Worm (Caenorhabditis elegans) whole organism, L1 larva: ENCODE data around the gene mex-6.

Experiments used
- C04F5.9 ChIP-seq: sonication (generic microtip); optimal IDR thresholded peaks from 2 replicates; lab custom pipeline; 2016; ENCODE audit warnings: missing genetic modification characterization, missing compliant biosample characterization
- C34B4.2 ChIP-seq: sonication (generic microtip); optimal IDR thresholded peaks from 2 replicates; lab custom pipeline; 2017; ENCODE audit warnings: mild to moderate bottlenecking, missing genetic modification characterization, missing compliant biosample characterization
- F16B12.6 ChIP-seq: fragments of 150-350 bp; optimal IDR thresholded peaks from 2 replicates; lab custom pipeline; 2014; ENCODE audit warnings: missing biosample characterization, missing genetic modification characterization
- aha-1 ChIP-seq: fragments of 150-350 bp; optimal IDR thresholded peaks from 2 replicates; lab custom pipeline; 2014; ENCODE audit warnings: missing biosample characterization, missing genetic modification characterization
- alr-1 ChIP-seq: fragments of 200-800 bp; sonication (Bioruptor generic); optimal IDR thresholded peaks from 2 replicates; lab custom pipeline; 2018; ENCODE audit warnings: borderline replicate concordance, mild to moderate bottlenecking, missing genetic modification characterization, missing compliant biosample characterization
- ceh-88 ChIP-seq: fragments of 200-800 bp; sonication (Bioruptor generic); IDR thresholded peaks from 2 replicates; pipeline ENCODE4 v1.3.6; 2022; ENCODE audit warnings: missing genetic modification characterization, missing compliant biosample characterization
- ceh-90 ChIP-seq: sonication (generic microtip); optimal IDR thresholded peaks from 2 replicates; lab custom pipeline; 2016; ENCODE audit warnings: missing genetic modification characterization, missing compliant biosample characterization
- ces-1 ChIP-seq: fragments of 150-350 bp; optimal IDR thresholded peaks from 2 replicates; lab custom pipeline; 2014; ENCODE audit warnings: missing biosample characterization, missing genetic modification reagents, missing genetic modification characterization
- dsc-1 ChIP-seq: sonication (generic microtip); optimal IDR thresholded peaks from 2 replicates; lab custom pipeline; 2016; ENCODE audit warnings: mild to moderate bottlenecking, missing genetic modification characterization, missing compliant biosample characterization
- elt-2 ChIP-seq: sonication (generic microtip); optimal IDR thresholded peaks from 2 replicates; lab custom pipeline; 2016; ENCODE audit warnings: missing genetic modification characterization, mild to moderate bottlenecking, inconsistent platforms, missing compliant biosample characterization, missing genetic modification reagents
- ets-5 ChIP-seq: fragments of 200-800 bp; sonication (Bioruptor generic); IDR thresholded peaks from 2 replicates; pipeline ENCODE4 v1.3.6; 2022; ENCODE audit warnings: missing genetic modification characterization, missing compliant biosample characterization
- fkh-8 ChIP-seq: sonication (generic microtip); optimal IDR thresholded peaks from 2 replicates; lab custom pipeline; 2016; ENCODE audit warnings: mild to moderate bottlenecking, missing genetic modification characterization, missing compliant biosample characterization
- hlh-4 ChIP-seq: sonication (generic microtip); optimal IDR thresholded peaks from 2 replicates; lab custom pipeline; 2016; ENCODE audit warnings: mild to moderate bottlenecking, missing genetic modification characterization, missing compliant biosample characterization
- hpl-2 ChIP-seq: fragments of 150-350 bp; optimal IDR thresholded peaks from 2 replicates; lab custom pipeline; 2014; ENCODE audit warnings: missing biosample characterization, missing genetic modification reagents, missing genetic modification characterization
- lin-13 ChIP-seq: fragments of 150-350 bp; optimal IDR thresholded peaks from 2 replicates; lab custom pipeline; 2014; ENCODE audit warnings: missing biosample characterization, missing genetic modification reagents, missing genetic modification characterization
- lin-14 ChIP-seq: fragments of 200-800 bp; sonication (Bioruptor generic); optimal IDR thresholded peaks from 2 replicates; lab custom pipeline; 2018; ENCODE audit warnings: mild to moderate bottlenecking, missing genetic modification characterization, moderate library complexity, missing compliant biosample characterization
- lin-39 ChIP-seq: fragments of 150-350 bp; optimal IDR thresholded peaks from 2 replicates; lab custom pipeline; 2014; ENCODE audit warnings: missing biosample characterization, missing genetic modification reagents, missing genetic modification characterization
- mab-9 ChIP-seq: fragments of 200-800 bp; sonication (Bioruptor generic); IDR thresholded peaks from 2 replicates; pipeline ENCODE4 v1.3.6; 2022; ENCODE audit warnings: missing genetic modification reagents, missing genetic modification characterization, missing compliant biosample characterization
- mef-2 ChIP-seq: fragments of 150-350 bp; optimal IDR thresholded peaks from 2 replicates; lab custom pipeline; 2014; ENCODE audit warnings: missing biosample characterization, missing genetic modification characterization
- nhr-11 ChIP-seq: fragments of 150-350 bp; optimal IDR thresholded peaks from 2 replicates; lab custom pipeline; 2014; ENCODE audit warnings: missing biosample characterization, missing genetic modification characterization
- nhr-12 ChIP-seq: sonication (generic microtip); optimal IDR thresholded peaks from 2 replicates; lab custom pipeline; 2017; ENCODE audit warnings: missing biosample characterization, missing genetic modification characterization
- nhr-19 ChIP-seq: fragments of 200-800 bp; sonication (Bioruptor generic); conservative IDR thresholded peaks from 2 replicates; pipeline ENCODE4 v1.3.6; 2022; ENCODE audit warnings: missing genetic modification characterization, missing compliant biosample characterization
- nhr-237 ChIP-seq: fragments of 150-350 bp; optimal IDR thresholded peaks from 2 replicates; lab custom pipeline; 2014; ENCODE audit warnings: missing biosample characterization, missing genetic modification characterization
- nhr-76 ChIP-seq: sonication (generic microtip); optimal IDR thresholded peaks from 2 replicates; lab custom pipeline; 2017; ENCODE audit warnings: missing biosample characterization, missing genetic modification characterization
- nhr-84 ChIP-seq: sonication (generic microtip); optimal IDR thresholded peaks from 2 replicates; lab custom pipeline; 2017; ENCODE audit warnings: missing biosample characterization, missing genetic modification characterization
- pag-3 ChIP-seq: sonication (generic microtip); optimal IDR thresholded peaks from 2 replicates; lab custom pipeline; 2017; ENCODE audit warnings: missing genetic modification characterization, mild to moderate bottlenecking, missing compliant biosample characterization, antibody characterized with exemption, borderline replicate concordance; ENCODE audit not compliant: insufficient read depth
- pax-3 ChIP-seq: fragments of 200-800 bp; sonication (Bioruptor generic); optimal IDR thresholded peaks from 2 replicates; lab custom pipeline; 2018; ENCODE audit warnings: mild to moderate bottlenecking, missing genetic modification characterization, moderate library complexity, missing compliant biosample characterization
- pqm-1 ChIP-seq: sonication (generic microtip); optimal IDR thresholded peaks from 3 replicates; lab custom pipeline; 2017; ENCODE audit warnings: missing biosample characterization, missing genetic modification characterization
- snpc-4 ChIP-seq: fragments of 150-350 bp; optimal IDR thresholded peaks from 2 replicates; lab custom pipeline; 2014; ENCODE audit warnings: missing biosample characterization, missing genetic modification characterization
- snu-23 ChIP-seq: sonication (generic microtip); optimal IDR thresholded peaks from 2 replicates; lab custom pipeline; 2016; ENCODE audit warnings: missing genetic modification characterization, missing compliant biosample characterization
- sox-4 ChIP-seq: sonication (generic microtip); optimal IDR thresholded peaks from 2 replicates; lab custom pipeline; 2016; ENCODE audit warnings: missing genetic modification characterization, missing compliant biosample characterization
- unc-86 ChIP-seq: sonication (generic microtip); optimal IDR thresholded peaks from 2 replicates; lab custom pipeline; 2016; ENCODE audit warnings: missing genetic modification characterization, missing compliant biosample characterization
- zip-4 ChIP-seq: fragments of 200-800 bp; sonication (Bioruptor generic); optimal IDR thresholded peaks from 2 replicates; lab custom pipeline; 2018; ENCODE audit warnings: mild to moderate bottlenecking, missing genetic modification characterization, moderate library complexity, missing compliant biosample characterization
- ztf-11 ChIP-seq, 2 experiments: sonication (generic microtip); optimal IDR thresholded peaks; 2 replicates each; lab custom pipeline; 2016 to 2017; ENCODE audit warnings: missing genetic modification characterization in 2 of 2, missing biosample characterization in 1 of 2, missing compliant biosample characterization in 1 of 2

Gene mex-6

DNA sequence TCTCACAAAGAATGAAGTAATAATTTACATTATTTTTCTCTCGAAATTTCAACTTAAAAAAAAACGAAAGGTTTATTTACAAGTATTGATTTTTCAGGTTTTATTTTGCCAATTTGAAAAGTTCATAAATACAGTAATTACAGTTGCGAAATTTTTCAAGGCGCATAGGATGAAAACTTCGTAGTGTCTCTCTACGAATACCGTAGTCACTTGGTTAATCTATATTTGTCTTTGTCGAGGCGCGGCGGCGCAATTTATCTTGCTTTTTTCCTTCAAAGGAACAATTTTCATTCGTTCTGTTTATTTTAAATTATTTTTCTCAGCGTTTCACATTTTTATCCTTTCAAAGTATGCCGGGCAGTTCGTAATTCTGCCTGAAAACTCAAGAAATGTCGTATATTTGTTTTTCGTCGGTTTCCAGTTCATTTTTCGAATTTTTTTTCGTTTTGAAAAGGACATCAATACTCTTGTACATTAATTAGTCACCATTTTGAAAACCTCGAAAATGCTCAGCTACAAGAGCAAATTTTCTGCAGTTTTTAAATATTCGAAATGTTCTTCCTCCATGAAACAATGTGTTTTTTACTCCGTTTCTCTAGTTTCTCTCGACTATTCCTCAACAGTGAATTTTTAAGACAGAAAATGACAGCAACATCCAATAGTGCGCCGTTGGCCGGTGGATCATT lies at the start of gene mex-6:
Gene mex-6, plus strand, starts transcription at position 636 of the 686 bp plus-strand sequence.
- TF ChIP-seq elt-2 (no peak), zip-4 (GFP tag; lab: Kevin White, UChicago) (no peak), ets-5 (GFP tag; lab: Robert Waterston, UW) (no peak), nhr-12 (tag; lab: Kevin White, UChicago) (no peak), ceh-88 (GFP tag; lab: Robert Waterston, UW) (no peak), snpc-4 (no peak), ceh-90 (tag; lab: Kevin White, UChicago) (no peak), nhr-237 (tag; lab: Kevin White, UChicago) (no peak), ces-1 (GFP tag; lab: Kevin White, UChicago) (no peak), snu-23 (GFP tag; lab: Kevin White, UChicago) (no peak), C34B4.2 (no peak)

DNA sequence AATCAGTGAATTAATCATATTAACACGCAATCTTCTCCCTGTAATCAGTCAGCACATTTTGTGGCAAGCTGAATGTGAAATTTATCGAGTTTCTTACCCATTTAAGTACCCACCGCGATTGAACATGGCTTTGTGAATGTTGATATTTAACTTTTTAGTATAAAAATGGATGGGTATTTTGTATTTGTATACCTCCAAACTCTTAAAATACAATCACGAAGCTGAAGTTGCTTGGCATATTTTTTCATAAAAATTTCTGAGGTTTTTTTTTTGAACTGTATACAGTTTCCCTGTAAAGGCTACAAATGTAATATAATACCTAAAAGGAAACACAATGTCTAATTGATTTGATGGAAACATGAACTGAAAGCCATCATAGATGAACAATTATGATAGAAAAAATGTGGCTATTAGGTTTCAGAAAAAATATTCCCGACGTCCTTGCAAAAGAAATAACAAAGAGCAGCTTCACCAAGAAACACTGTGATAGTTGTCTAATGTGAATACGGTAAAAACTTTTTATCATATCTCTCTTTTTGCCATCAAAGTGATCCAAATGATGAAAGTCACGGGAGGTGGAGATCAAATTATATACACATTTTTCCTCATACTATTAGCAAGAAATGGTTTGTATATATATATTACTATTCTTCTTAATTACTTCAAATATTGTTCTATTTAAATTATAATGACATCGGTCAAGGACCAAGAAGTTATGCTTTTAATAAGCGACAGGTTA lies 49.4 kb upstream of the mex-6 start, which contains the start of the genes chil-25 and chil-26:
Gene chil-25, minus strand, starts transcription at position 101 of the 739 bp plus-strand sequence.
Gene chil-26, plus strand, starts transcription at position 689 of the 739 bp plus-strand sequence.
- TF ChIP-seq C04F5.9 (tag; lab: Kevin White, UChicago) (no peak), elt-2 (no peak), mef-2 (tag; lab: Kevin White, UChicago) (no peak), pax-3 (tag; lab: Kevin White, UChicago) (no peak), nhr-84 (tag; lab: Kevin White, UChicago) (no peak), hpl-2 (GFP tag; lab: Kevin White, UChicago) (no peak), alr-1 (no peak), dsc-1 (tag; lab: Kevin White, UChicago) (no peak), nhr-237 (tag; lab: Kevin White, UChicago) (no peak), nhr-19 (GFP tag; lab: Robert Waterston, UW) (no peak), nhr-11 (no peak), snu-23 (GFP tag; lab: Kevin White, UChicago) (no peak), hlh-4 (tag; lab: Kevin White, UChicago) (no peak), lin-14 (GFP tag; lab: Kevin White, UChicago) (no peak), fkh-8 (tag; lab: Kevin White, UChicago) (no peak), pqm-1 (no peak), pag-3 (no peak), ets-5 (GFP tag; lab: Robert Waterston, UW) (no peak)

DNA sequence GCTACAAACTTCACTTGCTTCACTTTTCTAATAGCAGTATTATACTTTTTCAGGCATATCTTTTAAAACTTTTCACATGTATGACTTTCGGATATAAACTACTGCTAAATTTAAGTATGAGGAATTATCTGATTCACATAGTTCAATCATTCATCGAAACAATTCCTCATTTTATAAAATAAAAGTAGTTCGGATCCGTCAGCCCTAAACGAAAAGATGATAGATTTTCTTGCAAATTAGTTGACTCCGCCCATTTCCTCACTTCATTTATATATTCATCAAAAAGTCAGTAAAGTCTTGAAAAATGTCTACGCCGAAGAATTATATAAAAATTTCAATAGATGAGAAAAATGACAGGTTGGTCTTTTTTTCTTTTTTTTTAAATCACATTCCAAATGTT lies 46.4 kb upstream of the mex-6 start, which contains the start of gene chil-27:
Gene chil-27, plus strand, starts transcription at position 301 of the 400 bp plus-strand sequence.
- TF ChIP-seq lin-39 (tag; lab: Kevin White, UChicago) (no peak), nhr-76 (no peak), zip-4 (GFP tag; lab: Kevin White, UChicago) (no peak), aha-1 (tag; lab: Kevin White, UChicago) (no peak), nhr-11 (no peak), ztf-11 (tag; optimal IDR thresholded peaks at IDR 0.05; lab: Kevin White, UChicago) (no peak), ces-1 (GFP tag; lab: Kevin White, UChicago) (no peak), lin-13 (GFP tag; lab: Kevin White, UChicago) (no peak)

DNA sequence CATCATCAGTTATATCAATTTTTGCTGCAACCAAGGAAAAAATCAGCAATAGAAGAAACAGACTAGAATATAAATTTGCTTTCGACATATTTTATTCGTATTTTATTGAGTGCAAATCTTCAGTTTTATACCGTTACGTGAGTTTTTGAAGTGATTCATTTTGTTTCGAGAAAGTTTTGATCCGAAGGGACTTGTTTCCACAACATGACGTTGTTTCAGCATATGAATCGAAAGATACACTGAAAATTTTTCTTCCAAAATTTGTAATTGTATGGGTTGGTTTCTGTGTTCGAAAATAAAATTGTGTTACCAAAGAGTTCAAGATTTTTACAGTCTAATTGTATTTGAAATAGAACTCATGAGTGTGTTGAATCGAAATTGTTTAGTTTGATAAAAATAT lies 44.0 kb upstream of the mex-6 start, which contains the start of gene T19H5.7:
Gene T19H5.7, minus strand, starts transcription at position 101 of the 400 bp plus-strand sequence.
- TF ChIP-seq mab-9 (GFP tag; lab: Robert Waterston, UW) (no peak), nhr-12 (tag; lab: Kevin White, UChicago) (no peak), F16B12.6 (no peak), sox-4 (tag; lab: Kevin White, UChicago) (no peak), unc-86 (no peak)
